Worm (Caenorhabditis elegans) whole organism, young adult: ENCODE results near the gene vms-1.

Source experiments
- B0019.2 ChIP-seq: fragments of 200-800 bp; sonication (Bioruptor generic); conservative IDR thresholded peaks from 2 replicates; pipeline ENCODE4 v1.3.6; 2022; ENCODE audit warnings: missing genetic modification reagents, missing genetic modification characterization, missing compliant biosample characterization
- F10E7.11 ChIP-seq: sonication (generic microtip); optimal IDR thresholded peaks from 2 replicates; lab custom pipeline; 2017; ENCODE audit warnings: mild to moderate bottlenecking, missing genetic modification characterization, moderate library complexity, missing compliant biosample characterization
- F23B12.7 ChIP-seq: sonication (generic microtip); optimal IDR thresholded peaks from 2 replicates; lab custom pipeline; 2017; ENCODE audit warnings: missing genetic modification characterization, mild to moderate bottlenecking, missing compliant biosample characterization, antibody characterized with exemption, moderate library complexity; ENCODE audit not compliant: insufficient read depth
- F39B2.1 ChIP-seq: fragments of 200-800 bp; sonication (Bioruptor generic); IDR thresholded peaks from 2 replicates; pipeline ENCODE4 v1.3.6; 2022; ENCODE audit warnings: missing genetic modification reagents, missing genetic modification characterization, missing compliant biosample characterization
- F52B5.7 ChIP-seq: sonication (generic microtip); optimal IDR thresholded peaks from 2 replicates; lab custom pipeline; 2016; ENCODE audit warnings: mild to moderate bottlenecking, missing genetic modification characterization, missing compliant biosample characterization
- F57A8.1 ChIP-seq: fragments of 200-800 bp; sonication (Bioruptor generic); optimal IDR thresholded peaks from 2 replicates; lab custom pipeline; 2018; ENCODE audit warnings: mild to moderate bottlenecking, missing genetic modification characterization, moderate library complexity, missing compliant biosample characterization
- T26A5.8 ChIP-seq: sonication (generic microtip); optimal IDR thresholded peaks from 2 replicates; lab custom pipeline; 2016; ENCODE audit warnings: missing genetic modification characterization, missing compliant biosample characterization
- ZK185.1 ChIP-seq: sonication (generic microtip); optimal IDR thresholded peaks from 2 replicates; lab custom pipeline; 2016; ENCODE audit warnings: mild to moderate bottlenecking, missing genetic modification characterization, missing compliant biosample characterization; ENCODE audit not compliant: poor library complexity, severe bottlenecking
- aptf-3 ChIP-seq: fragments of 200-800 bp; sonication (Bioruptor generic); IDR thresholded peaks from 2 replicates; pipeline ENCODE4 v1.3.6; 2022; ENCODE audit warnings: missing genetic modification characterization, missing compliant biosample characterization
- atf-7 ChIP-seq: sonication (generic microtip); optimal IDR thresholded peaks from 2 replicates; lab custom pipeline; 2017; ENCODE audit warnings: mild to moderate bottlenecking, missing genetic modification characterization, missing compliant biosample characterization
- athp-1 ChIP-seq: sonication (generic microtip); optimal IDR thresholded peaks from 2 replicates; lab custom pipeline; 2017; ENCODE audit warnings: mild to moderate bottlenecking, missing genetic modification characterization, missing compliant biosample characterization
- attf-5 ChIP-seq: fragments of 200-800 bp; sonication (Bioruptor generic); optimal IDR thresholded peaks from 2 replicates; lab custom pipeline; 2018; ENCODE audit warnings: mild to moderate bottlenecking, missing genetic modification characterization, missing compliant biosample characterization
- bed-1 ChIP-seq: fragments of 200-800 bp; sonication (Bioruptor generic); IDR thresholded peaks from 2 replicates; pipeline ENCODE4 v1.3.6; 2022; ENCODE audit warnings: missing genetic modification reagents, missing genetic modification characterization, missing compliant biosample characterization
- bed-2 ChIP-seq: fragments of 200-800 bp; sonication (Bioruptor generic); IDR thresholded peaks from 2 replicates; pipeline ENCODE4 v1.3.6; 2022; ENCODE audit warnings: missing genetic modification reagents, missing genetic modification characterization, missing compliant biosample characterization
- cebp-1 ChIP-seq, 2 experiments: fragments of 200-800 bp in 1 of 2; sonication (Bioruptor generic) in 1 of 2; sonication (generic microtip) in 1 of 2; IDR thresholded peaks in 1 of 2; optimal IDR thresholded peaks in 1 of 2; 2 replicates each; pipeline versions ENCODE4 v1.3.6 to Lab custom; 2017 to 2022; ENCODE audit warnings: missing compliant biosample characterization in 2 of 2, missing genetic modification characterization in 2 of 2, mild to moderate bottlenecking in 1 of 2, missing genetic modification reagents in 1 of 2, moderate library complexity in 1 of 2
- ceh-58 ChIP-seq: fragments of 200-800 bp; sonication (Bioruptor generic); IDR thresholded peaks from 2 replicates; pipeline ENCODE4 v1.3.6; 2022; ENCODE audit warnings: missing genetic modification characterization, missing compliant biosample characterization
- ceh-79 ChIP-seq: sonication (generic microtip); optimal IDR thresholded peaks from 2 replicates; lab custom pipeline; 2017; ENCODE audit warnings: mild to moderate bottlenecking, missing genetic modification characterization, missing compliant biosample characterization
- dox-1 ChIP-seq: fragments of 200-800 bp; sonication (Bioruptor generic); IDR thresholded peaks from 2 replicates; pipeline ENCODE4 v1.3.6; 2022; ENCODE audit warnings: missing genetic modification reagents, missing genetic modification characterization, missing compliant biosample characterization
- dpff-1 ChIP-seq: sonication (generic microtip); optimal IDR thresholded peaks from 2 replicates; lab custom pipeline; 2017; ENCODE audit warnings: mild to moderate bottlenecking, missing genetic modification characterization, missing compliant biosample characterization
- dpl-1 ChIP-seq: fragments of 150-350 bp; optimal IDR thresholded peaks from 2 replicates; lab custom pipeline; 2014; ENCODE audit warnings: missing biosample characterization, missing genetic modification reagents, missing genetic modification characterization
- egl-18 ChIP-seq: fragments of 200-800 bp; sonication (Bioruptor generic); IDR thresholded peaks from 2 replicates; pipeline ENCODE4 v1.3.6; 2022; ENCODE audit warnings: missing genetic modification reagents, missing genetic modification characterization, missing compliant biosample characterization
- egl-44 ChIP-seq: fragments of 200-800 bp; sonication (Bioruptor generic); IDR thresholded peaks from 2 replicates; pipeline ENCODE4 v1.3.6; 2022; ENCODE audit warnings: missing genetic modification reagents, missing genetic modification characterization, missing compliant biosample characterization
- egrh-3 ChIP-seq: fragments of 200-800 bp; sonication (Bioruptor generic); IDR thresholded peaks from 2 replicates; pipeline ENCODE4 v1.3.6; 2022; ENCODE audit warnings: missing genetic modification reagents, missing genetic modification characterization, missing compliant biosample characterization
- fkh-3 ChIP-seq: sonication (generic microtip); optimal IDR thresholded peaks from 2 replicates; lab custom pipeline; 2016; ENCODE audit warnings: mild to moderate bottlenecking, missing genetic modification characterization, missing compliant biosample characterization
- hlh-12 ChIP-seq: sonication (generic microtip); optimal IDR thresholded peaks from 2 replicates; lab custom pipeline; 2016; ENCODE audit warnings: missing genetic modification characterization, missing compliant biosample characterization
- hlh-26 ChIP-seq: fragments of 200-800 bp; sonication (Bioruptor generic); conservative IDR thresholded peaks from 2 replicates; pipeline ENCODE4 v1.3.6; 2022; ENCODE audit warnings: missing genetic modification reagents, missing genetic modification characterization, missing compliant biosample characterization
- hrde-1 ChIP-seq: sonication (generic microtip); optimal IDR thresholded peaks from 2 replicates; lab custom pipeline; 2016; ENCODE audit warnings: missing genetic modification characterization, mild to moderate bottlenecking, missing compliant biosample characterization, moderate library complexity, missing genotype, missing genetic modification reagents, borderline replicate concordance
- hsf-1 ChIP-seq: fragments of 200-800 bp; sonication (Bioruptor generic); IDR thresholded peaks from 2 replicates; pipeline ENCODE4 v1.3.6; 2022; ENCODE audit warnings: missing genetic modification reagents, missing genetic modification characterization, missing compliant biosample characterization
- let-526 ChIP-seq: fragments of 200-800 bp; sonication (Bioruptor generic); IDR thresholded peaks from 2 replicates; pipeline ENCODE4 v1.3.6; 2022; ENCODE audit warnings: missing genetic modification reagents, missing genetic modification characterization, missing compliant biosample characterization
- let-607 ChIP-seq, 2 experiments: fragments of 200-800 bp in 1 of 2; sonication (Bioruptor generic) in 1 of 2; sonication (generic microtip) in 1 of 2; optimal IDR thresholded peaks; 2 replicates each; lab custom pipeline; 2016 to 2018; ENCODE audit warnings: mild to moderate bottlenecking in 2 of 2, missing compliant biosample characterization in 2 of 2, missing genetic modification characterization in 2 of 2, moderate library complexity in 2 of 2, missing genotype in 1 of 2
- lin-40 ChIP-seq: sonication (generic microtip); optimal IDR thresholded peaks from 2 replicates; lab custom pipeline; 2016; ENCODE audit warnings: missing genetic modification characterization, mild to moderate bottlenecking, missing compliant biosample characterization, missing genotype, missing genetic modification reagents
- lir-1 ChIP-seq: fragments of 200-800 bp; sonication (Bioruptor generic); conservative IDR thresholded peaks from 2 replicates; pipeline ENCODE4 v1.3.6; 2022; ENCODE audit warnings: missing genetic modification reagents, missing genetic modification characterization, missing compliant biosample characterization
- lsl-1 ChIP-seq: fragments of 200-800 bp; sonication (Bioruptor generic); optimal IDR thresholded peaks from 2 replicates; lab custom pipeline; 2018; ENCODE audit warnings: mild to moderate bottlenecking, missing genetic modification characterization, moderate library complexity, missing compliant biosample characterization
- madf-3 ChIP-seq: fragments of 200-800 bp; sonication (Bioruptor generic); IDR thresholded peaks from 2 replicates; pipeline ENCODE4 v1.3.6; 2022; ENCODE audit warnings: missing genetic modification reagents, missing genetic modification characterization, missing compliant biosample characterization
- mcd-1 ChIP-seq: fragments of 200-800 bp; sonication (Bioruptor generic); IDR thresholded peaks from 2 replicates; pipeline ENCODE4 v1.3.6; 2022; ENCODE audit warnings: missing genetic modification reagents, missing genetic modification characterization, missing compliant biosample characterization
- mel-28 ChIP-seq: sonication (generic microtip); optimal IDR thresholded peaks from 2 replicates; lab custom pipeline; 2016; ENCODE audit warnings: borderline replicate concordance, mild to moderate bottlenecking, missing genetic modification characterization, missing compliant biosample characterization
- nhr-179 ChIP-seq: sonication (generic microtip); optimal IDR thresholded peaks from 2 replicates; lab custom pipeline; 2016; ENCODE audit warnings: mild to moderate bottlenecking, missing genetic modification characterization, missing compliant biosample characterization
- pbrm-1 ChIP-seq: fragments of 200-800 bp; sonication (Bioruptor generic); IDR thresholded peaks from 2 replicates; pipeline ENCODE4 v1.3.6; 2022; ENCODE audit warnings: missing genetic modification reagents, missing genetic modification characterization, missing compliant biosample characterization
- rec-8 ChIP-seq, 2 experiments: sonication (generic microtip); optimal IDR thresholded peaks; 2 replicates each; lab custom pipeline; 2016; ENCODE audit warnings: mild to moderate bottlenecking in 2 of 2, missing genetic modification characterization in 2 of 2, missing genetic modification reagents in 2 of 2, missing genotype in 2 of 2, missing biosample characterization in 1 of 2, missing compliant biosample characterization in 1 of 2, moderate library complexity in 1 of 2
- sdz-38 ChIP-seq: sonication (generic microtip); optimal IDR thresholded peaks from 2 replicates; lab custom pipeline; 2016; ENCODE audit warnings: missing genotype, missing genetic modification characterization, missing compliant biosample characterization
- snpc-4 ChIP-seq, 5 experiments: fragments of 150-350 bp in 1 of 5; sonication (generic microtip) in 4 of 5; optimal IDR thresholded peaks; 2 replicates each; lab custom pipeline; 2014 to 2018; ENCODE audit warnings: missing genetic modification characterization in 5 of 5, missing biosample characterization in 3 of 5, antibody characterized with exemption in 2 of 5, mild to moderate bottlenecking in 2 of 5, missing compliant biosample characterization in 2 of 5, missing genotype in 2 of 5, moderate library complexity in 2 of 5, missing genetic modification reagents in 1 of 5
- tbp1 ChIP-seq: fragments of 200-800 bp; sonication (Bioruptor generic); optimal IDR thresholded peaks from 2 replicates; lab custom pipeline; 2018; ENCODE audit warnings: mild to moderate bottlenecking, missing genetic modification characterization, missing compliant biosample characterization
- ztf-18 ChIP-seq: sonication (generic microtip); optimal IDR thresholded peaks from 2 replicates; lab custom pipeline; 2016; ENCODE audit warnings: missing genotype, mild to moderate bottlenecking, missing genetic modification characterization, missing compliant biosample characterization
- ztf-25 ChIP-seq: fragments of 200-800 bp; sonication (Bioruptor generic); IDR thresholded peaks from 2 replicates; pipeline ENCODE4 v1.3.6; 2022; ENCODE audit warnings: missing genetic modification reagents, missing genetic modification characterization, missing compliant biosample characterization
- ztf-26 ChIP-seq: sonication (generic microtip); optimal IDR thresholded peaks from 2 replicates; lab custom pipeline; 2017; ENCODE audit warnings: missing genetic modification characterization, missing compliant biosample characterization
- ztf-6 ChIP-seq: fragments of 200-800 bp; sonication (Bioruptor generic); IDR thresholded peaks from 2 replicates; pipeline ENCODE4 v1.3.6; 2022; ENCODE audit warnings: missing genetic modification reagents, missing genetic modification characterization, missing compliant biosample characterization

The vms-1 gene

ce11 chrIII:8043784-8044183 lies 44.6 kb upstream of the vms-1 start (continued):
- TF ChIP-seq ZK185.1 (tag; lab: Kevin White, UChicago) (peak; percentile 98), aptf-3 (GFP tag; lab: Robert Waterston, UW) (peak; percentile 55; the same call in 1 of the 2 replicates), pbrm-1 (GFP tag; lab: Robert Waterston, UW) (peak; percentile 98), ztf-18 (tag; lab: Kevin White, UChicago) (peak; percentile 100), rec-8 (tag; optimal IDR thresholded peaks at IDR 0.05; lab: Kevin White, UChicago) (peak; percentile 93 to 99), F23B12.7 (tag; lab: Kevin White, UChicago) (peak; percentile 99), F10E7.11 (peak; percentile 38), let-607 (tag; optimal IDR thresholded peaks at IDR 0.05; lab: Kevin White, UChicago) (peak; percentile 84 to 91), let-526 (GFP tag; lab: Robert Waterston, UW) (peak; percentile 99), egl-44 (GFP tag; lab: Robert Waterston, UW) (peak; percentile 93), ceh-58 (GFP tag; lab: Robert Waterston, UW) (no peak), ceh-79 (tag; lab: Kevin White, UChicago) (peak; percentile 51), F39B2.1 (no peak), dpff-1 (tag; lab: Kevin White, UChicago) (no peak), hlh-26 (no peak), atf-7 (tag; lab: Kevin White, UChicago) (no peak), madf-3 (GFP tag; lab: Robert Waterston, UW) (peak; percentile 96), tbp1 (GFP tag; lab: Kevin White, UChicago) (peak; percentile 80), dox-1 (GFP tag; lab: Robert Waterston, UW) (peak; percentile 99), ztf-25 (GFP tag; lab: Robert Waterston, UW) (peak; percentile 100), lir-1 (GFP tag; lab: Robert Waterston, UW) (peak; percentile 94), athp-1 (peak; percentile 98), sdz-38 (tag; lab: Kevin White, UChicago) (no peak), fkh-3 (tag; lab: Kevin White, UChicago) (no peak), T26A5.8 (tag; lab: Kevin White, UChicago) (no peak), B0019.2 (GFP tag; lab: Robert Waterston, UW) (peak; percentile 94), bed-1 (GFP tag; lab: Robert Waterston, UW) (no peak), F57A8.1 (GFP tag; lab: Kevin White, UChicago) (no peak), attf-5 (GFP tag; lab: Kevin White, UChicago) (peak; percentile 100), egl-18 (GFP tag; lab: Robert Waterston, UW) (peak; percentile 69; the same call in 1 of the 2 replicates), lsl-1 (peak; percentile 91), F52B5.7 (tag; lab: Kevin White, UChicago) (no peak), mel-28 (peak; percentile 77), egrh-3 (peak; percentile 90), mcd-1 (GFP tag; lab: Robert Waterston, UW) (peak; percentile 93), hlh-12 (tag; lab: Kevin White, UChicago) (peak; percentile 24), bed-2 (GFP tag; lab: Robert Waterston, UW) (peak; percentile 99), ztf-6 (GFP tag; lab: Robert Waterston, UW) (peak; percentile 99), nhr-179 (tag; lab: Kevin White, UChicago) (no peak), hrde-1 (tag; lab: Kevin White, UChicago) (peak; percentile 93), snpc-4 (GFP tag; optimal IDR thresholded peaks at IDR 0.05; lab: Kevin White, UChicago) (peak; percentile 83), snpc-4 (tag; optimal IDR thresholded peaks at IDR 0.05; lab: Kevin White, UChicago) (peak; percentile 86 to 90 (median 89)), hsf-1 (GFP tag; lab: Robert Waterston, UW) (peak; percentile 71), ztf-26 (tag; lab: Kevin White, UChicago) (peak; percentile 87), dpl-1 (GFP tag; lab: Kevin White, UChicago) (peak; percentile 89), cebp-1 (GFP tag; IDR thresholded peaks at IDR 0.05; lab: Robert Waterston, UW) (peak; percentile 96), cebp-1 (tag; optimal IDR thresholded peaks at IDR 0.05; lab: Kevin White, UChicago) (peak; percentile 96), lin-40 (peak; percentile 95)
